Worm (Caenorhabditis elegans) whole organism, late embryonic: ENCODE results near the gene C04G2.5.

Source experiments
- ceh-19 ChIP-seq: fragments of 200-800 bp; sonication (Bioruptor generic); optimal IDR thresholded peaks from 2 replicates; lab custom pipeline; 2018; ENCODE audit warnings: mild to moderate bottlenecking, missing genetic modification characterization, missing compliant biosample characterization
- ceh-22 ChIP-seq: sonication (generic microtip); optimal IDR thresholded peaks from 2 replicates; lab custom pipeline; 2017; ENCODE audit warnings: missing biosample characterization, missing genetic modification characterization
- eyg-1 ChIP-seq: sonication (generic microtip); optimal IDR thresholded peaks from 2 replicates; lab custom pipeline; 2016; ENCODE audit warnings: missing genotype, missing genetic modification characterization, missing compliant biosample characterization
- fkh-10 ChIP-seq: fragments of 150-350 bp; optimal IDR thresholded peaks from 2 replicates; lab custom pipeline; 2014; ENCODE audit warnings: missing biosample characterization, missing genetic modification reagents, missing genetic modification characterization
- lin-11 ChIP-seq: fragments of 200-800 bp; sonication (Bioruptor generic); optimal IDR thresholded peaks from 2 replicates; lab custom pipeline; 2018; ENCODE audit warnings: mild to moderate bottlenecking, missing genetic modification characterization, missing compliant biosample characterization
- nfya-1 ChIP-seq: sonication (generic microtip); optimal IDR thresholded peaks from 2 replicates; lab custom pipeline; 2017; ENCODE audit warnings: missing genetic modification characterization, mild to moderate bottlenecking, missing compliant biosample characterization, antibody characterized with exemption, moderate library complexity
- nhr-11 ChIP-seq: fragments of 150-350 bp; optimal IDR thresholded peaks from 2 replicates; lab custom pipeline; 2014; ENCODE audit warnings: missing biosample characterization, missing genetic modification characterization
- pax-1 ChIP-seq: fragments of 150-350 bp; optimal IDR thresholded peaks from 2 replicates; lab custom pipeline; 2014; ENCODE audit warnings: missing biosample characterization, missing genetic modification characterization
- tbx-7 ChIP-seq: sonication (generic microtip); optimal IDR thresholded peaks from 2 replicates; lab custom pipeline; 2016; ENCODE audit warnings: missing genotype, missing genetic modification characterization, missing compliant biosample characterization

DNA sequence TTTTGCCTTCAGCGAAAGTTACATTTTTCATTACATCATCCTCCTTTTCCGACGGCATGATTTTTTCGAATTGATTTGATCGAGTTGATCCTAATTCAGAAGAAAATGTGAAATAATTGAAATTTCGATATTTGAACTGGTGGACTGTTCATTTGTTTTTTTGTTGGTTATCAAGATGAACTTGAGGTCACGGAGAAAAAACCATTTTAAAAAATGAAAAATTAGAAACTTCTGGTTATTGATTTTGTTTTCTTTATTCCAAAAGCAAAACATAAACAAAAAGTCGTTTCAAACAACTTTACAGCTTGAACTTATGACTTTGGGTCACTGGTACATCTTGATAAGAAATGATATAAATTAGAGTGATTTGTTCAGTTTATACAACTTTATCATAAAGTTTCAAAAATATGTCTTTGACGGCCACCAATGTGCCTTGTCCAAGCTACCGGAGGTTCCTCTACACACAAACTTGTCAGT lies 20.0 kb downstream of the C04G2.5 start, which contains the start of the genes ttbk-4 and W01B6.4:
- TF ChIP-seq lin-11 (tag; lab: Kevin White, UChicago) (no peak), tbx-7 (tag; lab: Kevin White, UChicago) (no peak), nfya-1 (tag; lab: Kevin White, UChicago) (no peak), eyg-1 (tag; lab: Kevin White, UChicago) (no peak), nhr-11 (no peak), fkh-10 (GFP tag; lab: Kevin White, UChicago) (no peak), ceh-22 (tag; lab: Kevin White, UChicago) (no peak), pax-1 (no peak), ceh-19 (GFP tag; lab: Kevin White, UChicago) (no peak)
